Fruit fly (Drosophila melanogaster) whole organism, prepupa: ENCODE measurements around the gene CG14855.

ENCODE experiments used
- Gug ChIP-seq: fragments of 200-800 bp; sonication (Bioruptor generic); IDR thresholded peaks from 2 replicates; pipeline ENCODE4 v1.3.6; 2022; ENCODE audit warnings: missing biosample characterization, missing genetic modification characterization
- esn ChIP-seq: fragments of 200-800 bp; sonication (Bioruptor generic); optimal IDR thresholded peaks from 2 replicates; lab custom pipeline; 2016; ENCODE audit warnings: missing biosample characterization, mild to moderate bottlenecking, missing genetic modification characterization, moderate library complexity

DNA sequence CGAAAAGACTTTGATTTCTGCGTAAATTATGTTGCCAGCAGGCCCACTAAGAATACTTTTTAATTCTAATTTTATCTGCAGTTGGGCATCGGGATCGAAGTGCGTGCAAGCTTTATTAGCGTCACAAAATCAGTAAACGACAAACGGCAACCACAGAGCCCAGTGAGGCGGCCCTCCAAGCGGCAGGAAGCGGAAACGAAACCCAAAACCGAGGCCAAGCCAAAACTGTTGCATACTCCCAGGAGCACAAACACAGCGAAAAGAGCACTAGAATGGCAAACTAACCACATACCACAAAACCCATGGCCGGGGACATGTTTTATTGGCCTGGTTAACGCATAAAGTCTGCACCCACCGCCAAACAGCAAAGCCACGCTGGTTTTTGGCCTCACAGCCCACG, 36.2 kb downstream of the CG14855 start:
- TF ChIP-seq esn (GFP tag; lab: Kevin White, UChicago) (no peak), Gug (GFP tag; lab: Robert Waterston, UW) (no peak)
